Fruit fly (Drosophila melanogaster): Measurements from ENCODE around the gene CG31706.

Gene CG31706

DNA sequence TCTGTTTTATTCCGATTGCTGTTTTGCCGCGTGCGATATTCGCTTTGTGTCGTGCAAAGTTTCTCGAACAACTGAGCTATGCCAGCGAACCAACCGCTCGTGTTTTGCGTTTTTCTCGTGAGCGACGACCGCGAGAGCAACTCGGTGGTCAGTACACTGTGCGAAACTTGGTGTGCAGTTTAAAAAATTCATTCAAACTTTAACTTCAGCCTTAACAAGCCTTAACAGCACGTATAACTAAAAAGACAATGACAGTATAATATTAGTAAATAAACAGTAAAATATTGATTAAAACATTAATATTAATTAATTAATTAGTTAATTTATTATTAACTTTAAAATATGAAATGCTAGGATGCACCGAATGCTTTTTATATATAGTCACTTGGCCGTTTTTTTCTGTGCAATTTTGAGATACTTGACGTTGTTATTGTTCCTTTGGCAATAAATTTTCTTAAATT lies 2.7 kb downstream of the CG31706 start, which contains the start of gene CG31705 (continued):
- TF ChIP-seq GATAd (GFP tag; optimal IDR thresholded peaks at IDR 0.05) (no peak), Vsx2 (GFP tag; optimal IDR thresholded peaks at IDR 0.05; ENCODE audit: partially characterized antibody) (no peak), foxo (GFP tag; optimal IDR thresholded peaks at IDR 0.05) (peak in 1 of 2 experiments; percentile 52), lola (GFP tag; optimal IDR thresholded peaks at IDR 0.05) (no peak), Mio (GFP tag; optimal IDR thresholded peaks at IDR 0.05) (no peak), sage (GFP tag; optimal IDR thresholded peaks at IDR 0.05) (no peak), OdsH (GFP tag; optimal IDR thresholded peaks at IDR 0.05) (peak; percentile 49)

DNA sequence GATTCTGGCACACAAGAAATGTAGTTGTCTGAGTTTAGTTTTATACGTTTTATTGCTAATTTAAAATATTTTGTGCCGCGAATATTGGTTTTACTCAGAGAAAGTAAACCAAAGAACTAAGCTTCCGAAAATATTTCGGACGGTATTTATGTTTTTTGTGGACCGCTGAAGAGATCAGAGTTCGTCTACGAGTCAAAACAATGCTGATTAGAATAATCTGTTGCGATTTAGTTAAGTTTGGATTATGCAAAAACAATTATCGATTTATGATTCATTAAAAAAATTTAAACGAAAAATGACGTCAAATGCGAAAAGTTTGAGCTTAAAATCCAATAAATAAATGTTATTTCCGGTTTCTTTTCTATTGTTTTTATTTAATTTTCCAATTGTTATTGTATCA lies 8.2 kb downstream of the CG31706 start, which contains the start of gene CG43153:
Gene CG43153 (minus strand): TSS at position 101 of the 400 bp plus-strand sequence.
- TF ChIP-seq brk (GFP tag; optimal IDR thresholded peaks at IDR 0.05) (no peak), Rel (GFP tag; optimal IDR thresholded peaks at IDR 0.05) (no peak), Rel (tag; optimal IDR thresholded peaks at IDR 0.05) (no peak), dsf (GFP tag; optimal IDR thresholded peaks at IDR 0.05; ENCODE audit: borderline replicate concordance) (no peak), foxo (GFP tag; optimal IDR thresholded peaks at IDR 0.05) (no peak), ey (GFP tag; optimal IDR thresholded peaks at IDR 0.05) (no peak)

DNA sequence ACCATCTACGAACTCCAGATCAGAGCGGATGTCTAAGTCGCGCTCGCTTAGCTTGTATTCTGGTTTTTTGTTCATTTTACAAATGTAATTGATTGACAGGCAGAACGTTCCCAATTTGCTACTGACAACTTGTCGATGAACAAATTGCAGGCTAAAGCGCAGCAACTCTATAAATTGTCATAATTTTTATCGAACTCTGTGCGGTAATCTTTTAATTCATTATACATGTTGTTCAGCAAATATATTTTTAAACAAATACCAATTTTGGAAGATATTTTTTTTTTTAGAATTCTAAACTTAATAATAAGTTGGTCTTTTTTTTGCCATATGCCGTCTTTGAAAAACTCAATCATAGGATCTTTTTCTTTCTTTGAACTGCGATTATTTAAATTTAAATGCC lies 9.7 kb downstream of the CG31706 start, which contains the start of gene CG14930:
Gene CG14930 (minus strand): TSS at position 101 of the 400 bp plus-strand sequence.
- TF ChIP-seq foxo (GFP tag; optimal IDR thresholded peaks at IDR 0.05) = no peak
- TF ChIP-seq CrebA (GFP tag; optimal IDR thresholded peaks at IDR 0.05; ENCODE audit: borderline replicate concordance) = no peak
- no peak for TF ChIP-seq Hr78 (GFP tag; optimal IDR thresholded peaks at IDR 0.05)
- TF ChIP-seq brk (GFP tag; optimal IDR thresholded peaks at IDR 0.05) = no peak
- TF ChIP-seq HLH106 (tag; optimal IDR thresholded peaks at IDR 0.05) = no peak

DNA sequence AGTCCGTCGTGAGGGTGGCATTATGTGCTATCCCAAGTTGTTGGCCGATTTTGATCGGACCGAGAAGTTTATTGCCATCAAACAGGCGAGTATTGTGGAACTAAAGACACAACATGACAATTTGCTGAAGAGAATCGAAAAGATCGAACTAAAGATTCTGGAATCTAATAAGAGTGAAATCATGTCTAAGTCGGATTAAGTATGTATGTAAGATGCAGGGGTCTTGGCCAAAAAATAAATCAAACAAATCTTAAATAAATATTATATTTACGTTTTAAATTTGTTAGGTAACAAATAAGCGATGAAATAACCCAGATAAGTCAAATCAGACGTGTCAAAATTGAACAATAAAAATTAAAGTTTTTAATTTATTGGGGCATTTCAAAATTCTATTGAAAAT lies 11.3 kb downstream of the CG31706 start, which contains the start of gene CG14929:
Gene CG14929 (plus strand): TSS at position 301 of the 400 bp plus-strand sequence.
- TF ChIP-seq foxo (GFP tag; optimal IDR thresholded peaks at IDR 0.05) (no peak), Sp1 (GFP tag; optimal IDR thresholded peaks at IDR 0.05) (no peak), Dfd (GFP tag; optimal IDR thresholded peaks at IDR 0.05) (no peak), CrebA (GFP tag; optimal IDR thresholded peaks at IDR 0.05; ENCODE audit: borderline replicate concordance) (no peak), h (GFP tag; optimal IDR thresholded peaks at IDR 0.05) (no peak), Hnf4 (GFP tag; optimal IDR thresholded peaks at IDR 0.05) (no peak), Hr83 (GFP tag; optimal IDR thresholded peaks at IDR 0.05; ENCODE audit: poor library complexity, severe bottlenecking) (no peak), N (GFP tag; optimal IDR thresholded peaks at IDR 0.05) (no peak), sv (GFP tag; optimal IDR thresholded peaks at IDR 0.05) (no peak), woc (GFP tag; optimal IDR thresholded peaks at IDR 0.05) (no peak), sage (GFP tag; optimal IDR thresholded peaks at IDR 0.05) (no peak), dl (GFP tag; optimal IDR thresholded peaks at IDR 0.05; ENCODE audit: insufficient read depth in 1 of 2, partially characterized antibody in 2 of 2) (no peak), usp (GFP tag; optimal IDR thresholded peaks at IDR 0.05) (no peak), CG9705 (GFP tag; optimal IDR thresholded peaks at IDR 0.05) (no peak)

DNA sequence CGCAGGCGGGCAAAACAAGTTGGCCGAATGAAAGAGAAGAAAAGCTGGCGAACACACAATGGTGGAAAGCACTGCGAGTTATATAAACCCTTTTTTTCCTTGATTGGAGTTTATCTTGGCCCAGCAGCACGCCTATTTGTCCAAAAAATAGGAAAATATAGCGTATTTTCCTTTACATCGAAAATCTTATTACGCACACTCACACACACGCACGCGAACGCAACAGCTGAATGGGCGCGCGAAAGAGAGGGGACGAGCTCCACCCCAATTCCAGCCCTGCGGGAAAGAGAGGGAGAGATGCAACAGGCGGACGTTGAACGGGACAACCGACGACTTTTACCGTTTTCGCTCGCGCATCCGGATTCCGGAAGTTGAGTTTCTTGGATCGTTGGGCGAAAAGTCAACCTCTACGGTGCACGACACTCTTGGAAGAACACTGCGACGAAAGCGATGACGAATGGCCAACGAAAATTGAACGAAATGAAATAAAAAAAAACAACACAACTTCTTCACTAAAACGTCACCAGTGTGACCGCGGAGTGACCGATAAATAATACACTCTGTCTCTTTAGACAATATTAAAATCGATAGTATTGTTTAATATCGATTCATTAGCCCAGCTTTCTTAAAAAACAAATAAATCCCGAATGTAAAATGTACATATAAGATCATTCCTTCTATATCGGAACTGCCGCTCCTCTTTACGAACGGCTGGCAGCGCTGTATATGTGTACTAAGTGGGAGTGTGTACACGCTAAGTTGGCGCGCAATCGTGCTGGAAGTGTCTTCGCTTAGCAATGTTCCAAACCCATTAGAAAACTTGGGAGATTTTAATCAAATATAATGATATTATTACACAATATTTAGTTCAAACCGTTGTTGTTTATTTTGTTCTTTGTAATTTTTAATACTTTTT lies 14.1 kb downstream of the CG31706 start, which contains the start of the genes Dlg5 and CG4970:
Gene Dlg5 (minus strand): TSS at position 556 of the 916 bp plus-strand sequence.
Gene CG4970 (plus strand): TSS at position 866 of the 916 bp plus-strand sequence.
- peak; percentile 40 for TF ChIP-seq jim (GFP tag; optimal IDR thresholded peaks at IDR 0.05)
- TF ChIP-seq CG9705 (GFP tag; optimal IDR thresholded peaks at IDR 0.05) = no peak
- no peak for TF ChIP-seq GATAd (GFP tag; optimal IDR thresholded peaks at IDR 0.05)
- TF ChIP-seq Dfd (GFP tag; optimal IDR thresholded peaks at IDR 0.05) = no peak
- no peak for TF ChIP-seq woc (GFP tag; optimal IDR thresholded peaks at IDR 0.05)
- TF ChIP-seq h (GFP tag; optimal IDR thresholded peaks at IDR 0.05) = no peak
- TF ChIP-seq N (GFP tag; optimal IDR thresholded peaks at IDR 0.05) = peak; percentile 75
- no peak for TF ChIP-seq Hr78 (GFP tag; optimal IDR thresholded peaks at IDR 0.05)
- peak; percentile 1 for TF ChIP-seq Jra (GFP tag; optimal IDR thresholded peaks at IDR 0.05)
- no peak for TF ChIP-seq CrebA (GFP tag; optimal IDR thresholded peaks at IDR 0.05; ENCODE audit: borderline replicate concordance)
- peak; percentile 55 for TF ChIP-seq Abd-B (GFP tag; optimal IDR thresholded peaks at IDR 0.05)
- no peak for TF ChIP-seq Dif (GFP tag; optimal IDR thresholded peaks at IDR 0.05; ENCODE audit: partially characterized antibody)
- TF ChIP-seq lola (GFP tag; optimal IDR thresholded peaks at IDR 0.05) = no peak
- TF ChIP-seq sv (GFP tag; optimal IDR thresholded peaks at IDR 0.05) = no peak
- no peak for TF ChIP-seq Hr83 (GFP tag; optimal IDR thresholded peaks at IDR 0.05; ENCODE audit: poor library complexity, severe bottlenecking)
- no peak for TF ChIP-seq ey (GFP tag; optimal IDR thresholded peaks at IDR 0.05)
- TF ChIP-seq br (GFP tag; optimal IDR thresholded peaks at IDR 0.05) = no peak
- no peak for TF ChIP-seq CG32264 (GFP tag; optimal IDR thresholded peaks at IDR 0.05)
- TF ChIP-seq dmrt93B (GFP tag; optimal IDR thresholded peaks at IDR 0.05) = no peak
- no peak for TF ChIP-seq Sp1 (GFP tag; optimal IDR thresholded peaks at IDR 0.05)
- TF ChIP-seq psq (GFP tag; optimal IDR thresholded peaks at IDR 0.05) = no peak
- no peak for TF ChIP-seq rgr (GFP tag; optimal IDR thresholded peaks at IDR 0.05)
- no peak for TF ChIP-seq foxo (GFP tag; optimal IDR thresholded peaks at IDR 0.05)
- TF ChIP-seq brk (GFP tag; optimal IDR thresholded peaks at IDR 0.05) = no peak
- TF ChIP-seq fru (GFP tag; optimal IDR thresholded peaks at IDR 0.05) = no peak
- no peak for TF ChIP-seq dsf (GFP tag; optimal IDR thresholded peaks at IDR 0.05; ENCODE audit: borderline replicate concordance)
- peak; percentile 58 for TF ChIP-seq Myc (optimal IDR thresholded peaks at IDR 0.05)
- no peak for TF ChIP-seq HLH106 (tag; optimal IDR thresholded peaks at IDR 0.05)
